Worm (Caenorhabditis elegans): Measurements from ENCODE around the gene ugt-24.

ce11 chrIV:6219429-6219828 is 8.9 kb upstream of the ugt-24 start, which contains the start of gene C49A9.4:
- TF ChIP-seq K11D2.4 (GFP tag; IDR thresholded peaks at IDR 0.05) (no peak), nhr-27 (tag; optimal IDR thresholded peaks at IDR 0.05) (no peak), lin-54 (GFP tag; optimal IDR thresholded peaks at IDR 0.05) (no peak), ekl-4 (GFP tag; IDR thresholded peaks at IDR 0.05) (no peak)
